Fruit fly (Drosophila melanogaster) whole organism: ENCODE results near the gene Ctl2.

Source experiments
- CG8478 ChIP-seq: fragments of >200 bp; optimal IDR thresholded peaks from 2 replicates; lab custom pipeline; 2018; ENCODE audit warnings: inconsistent platforms
- Dll ChIP-seq: fragments of >200 bp; optimal IDR thresholded peaks from 2 replicates; lab custom pipeline; 2017
- EcR ChIP-seq, 2 experiments: fragments of >200 bp; optimal IDR thresholded peaks; 2 replicates each; lab custom pipeline; 2017; ENCODE audit warnings: missing biosample characterization in 2 of 2, missing genetic modification characterization in 2 of 2, missing genetic modification reagents in 2 of 2
- pan ChIP-seq: fragments of >200 bp; optimal IDR thresholded peaks from 2 replicates; lab custom pipeline; 2017
- psq ChIP-seq: fragments of >200 bp; optimal IDR thresholded peaks from 2 replicates; lab custom pipeline; 2017
- usp ChIP-seq: fragments of >200 bp; optimal IDR thresholded peaks from 2 replicates; lab custom pipeline; 2017; ENCODE audit warnings: missing biosample characterization, missing genetic modification characterization, mixed read lengths

Gene Ctl2

DNA sequence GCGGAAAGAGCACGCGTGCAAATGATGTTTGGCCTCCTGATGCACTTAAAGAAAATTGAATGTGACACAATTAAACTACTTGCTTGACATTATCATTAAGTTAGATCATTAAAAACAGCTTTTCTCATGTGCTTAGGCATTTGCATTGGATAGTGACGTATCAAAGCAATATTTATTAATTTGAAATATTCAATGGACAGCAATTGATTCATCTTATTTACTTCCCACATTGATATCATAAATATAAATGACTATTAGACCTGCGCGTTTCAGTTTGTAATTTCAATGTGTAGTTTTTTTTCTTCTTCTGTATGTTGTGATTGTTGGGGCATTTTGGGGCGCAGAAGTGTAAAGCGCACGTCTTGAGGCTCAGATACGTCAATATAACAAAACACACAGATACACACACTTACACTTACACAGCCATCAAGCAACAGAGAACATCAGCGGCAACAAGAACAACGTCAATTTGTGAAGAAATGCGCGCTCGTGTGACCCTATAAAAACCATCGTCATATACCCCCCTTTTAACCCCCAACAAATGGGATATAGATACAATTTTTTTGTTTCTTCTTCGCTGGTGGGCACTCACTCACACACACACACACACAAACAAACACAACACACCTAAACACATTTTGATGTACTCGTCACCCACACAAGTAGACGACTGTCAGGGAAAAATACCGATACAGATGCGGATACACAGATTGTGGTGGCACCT is 34.1 kb upstream of the Ctl2 start:
- TF ChIP-seq pan (no peak), psq (lab: Kevin White, UChicago) (no peak), CG8478 (lab: Kevin White, UChicago) (no peak), EcR (GFP tag; optimal IDR thresholded peaks at IDR 0.05; lab: Kevin White, UChicago) (no peak), Dll (no peak), usp (no peak)

DNA sequence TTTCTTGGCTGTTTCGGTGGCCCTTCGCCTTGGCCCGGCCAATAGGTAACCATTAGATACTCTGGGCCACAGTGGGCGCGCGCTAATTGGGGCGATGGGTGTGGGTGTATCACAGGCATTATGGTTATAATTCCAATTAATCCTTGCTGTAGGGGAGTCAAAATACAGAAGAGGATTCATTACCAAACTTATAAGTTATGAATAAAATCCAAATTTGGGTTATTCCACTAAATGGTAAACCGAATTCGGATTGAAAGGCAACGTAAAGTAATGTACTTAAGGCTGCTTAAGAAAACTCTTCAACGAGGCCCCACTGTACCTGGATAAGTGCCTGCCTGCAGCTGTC is 33.5 kb upstream of the Ctl2 start:
- TF ChIP-seq pan (no peak), psq (lab: Kevin White, UChicago) (no peak), CG8478 (lab: Kevin White, UChicago) (no peak), usp (no peak), Dll (no peak), EcR (GFP tag; optimal IDR thresholded peaks at IDR 0.05; lab: Kevin White, UChicago) (no peak)

dm6 chr3R:29091609-29092008 is 31.6 kb upstream of the Ctl2 start:
- TF ChIP-seq EcR (GFP tag; optimal IDR thresholded peaks at IDR 0.05; lab: Kevin White, UChicago): no peak
- no peak for TF ChIP-seq usp
- TF ChIP-seq Dll: no peak
- no peak for TF ChIP-seq CG8478 (lab: Kevin White, UChicago)
- TF ChIP-seq pan: no peak
- no peak for TF ChIP-seq psq (lab: Kevin White, UChicago)

DNA sequence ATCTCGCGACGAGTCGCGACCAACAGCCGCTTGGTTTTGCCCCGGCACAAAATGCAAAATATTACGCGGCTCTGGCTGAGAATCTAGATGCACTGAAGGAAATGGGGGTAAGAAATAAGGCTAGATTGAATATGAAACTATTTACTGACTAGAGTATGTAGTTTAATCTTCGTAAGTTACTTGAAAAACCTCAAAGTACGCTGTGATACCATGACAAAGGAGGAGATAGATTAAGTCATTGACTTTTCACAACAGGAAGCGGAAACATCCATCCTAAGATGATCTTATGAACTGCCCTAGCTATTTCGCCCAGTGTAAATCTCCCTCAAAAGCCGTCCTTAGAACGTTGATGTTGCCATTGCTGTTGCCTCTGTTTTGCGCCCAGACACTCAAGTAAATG is 29.0 kb upstream of the Ctl2 start:
- no peak for TF ChIP-seq usp
- TF ChIP-seq pan: no peak
- TF ChIP-seq EcR (GFP tag; optimal IDR thresholded peaks at IDR 0.05; lab: Kevin White, UChicago): no peak
- no peak for TF ChIP-seq CG8478 (lab: Kevin White, UChicago)
- no peak for TF ChIP-seq psq (lab: Kevin White, UChicago)
- TF ChIP-seq Dll: no peak

DNA sequence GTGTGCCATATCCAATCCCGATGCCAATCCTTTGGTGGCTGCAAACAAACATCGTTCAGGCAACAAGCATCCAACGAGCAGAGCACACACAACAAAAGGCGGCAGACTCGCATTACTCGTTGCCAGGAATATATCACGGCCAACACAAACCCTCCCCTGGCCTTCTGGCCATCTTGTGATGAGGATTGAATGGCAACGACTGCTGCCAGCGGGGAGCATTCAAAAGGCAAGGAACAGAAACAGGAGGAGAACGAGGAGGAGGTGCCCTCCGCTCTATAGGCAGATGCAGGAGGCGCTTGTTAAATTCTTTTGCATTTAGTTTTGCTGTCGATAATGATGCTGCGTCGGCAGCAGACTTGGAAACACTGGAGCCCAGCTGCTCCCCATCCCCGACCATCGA is 27.6 kb upstream of the Ctl2 start:
- no peak for TF ChIP-seq pan
- TF ChIP-seq psq (lab: Kevin White, UChicago): no peak
- TF ChIP-seq CG8478 (lab: Kevin White, UChicago): no peak
- TF ChIP-seq Dll: peak; percentile 77

DNA sequence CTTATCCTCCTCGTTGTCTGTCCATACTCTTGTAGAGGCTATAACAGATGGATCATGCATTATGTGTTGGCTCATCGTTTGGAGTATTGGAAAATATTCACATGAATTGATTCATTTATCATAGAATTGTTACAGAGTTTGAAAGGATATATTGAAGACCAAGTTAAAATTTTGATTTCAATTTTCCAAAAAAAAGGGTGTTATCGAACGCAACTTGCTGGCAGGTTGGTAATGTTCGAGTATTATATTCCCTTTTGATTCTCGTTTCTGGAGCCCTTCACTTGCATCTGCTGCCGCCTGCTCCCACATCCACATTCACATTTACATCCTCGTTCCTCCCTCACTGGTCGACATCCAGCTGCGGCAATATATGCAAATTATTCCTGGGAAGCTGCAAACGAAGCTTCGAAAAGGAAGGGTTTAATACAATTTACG is 27.1 kb upstream of the Ctl2 start:
- TF ChIP-seq usp (no peak), psq (lab: Kevin White, UChicago) (no peak)

dm6 chr3R:29098022-29098421 is 25.1 kb upstream of the Ctl2 start:
- TF ChIP-seq EcR (GFP tag; optimal IDR thresholded peaks at IDR 0.05; lab: Kevin White, UChicago): no peak
- no peak for TF ChIP-seq Dll
- TF ChIP-seq CG8478 (lab: Kevin White, UChicago): no peak
- no peak for TF ChIP-seq usp
- no peak for TF ChIP-seq pan
- no peak for TF ChIP-seq psq (lab: Kevin White, UChicago)

DNA sequence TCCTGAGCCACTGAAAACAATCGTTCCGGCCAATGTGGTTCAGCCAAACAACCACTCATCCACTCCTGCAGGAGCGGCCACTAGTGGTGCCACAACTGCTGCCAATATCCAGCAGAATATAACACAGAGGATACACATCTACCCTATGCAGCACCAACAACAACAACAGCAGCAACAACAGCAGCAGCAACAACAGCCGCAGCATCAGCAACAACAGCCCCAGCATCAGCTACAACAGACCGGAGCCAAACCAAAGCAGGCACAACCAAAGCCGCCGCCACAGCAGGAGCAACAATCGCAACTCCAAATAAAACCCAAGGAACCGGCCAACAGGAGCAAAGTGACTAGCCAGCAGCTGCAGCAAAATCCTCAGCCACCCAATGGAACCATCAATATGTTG is 19.9 kb upstream of the Ctl2 start:
- no peak for TF ChIP-seq CG8478 (lab: Kevin White, UChicago)
- TF ChIP-seq EcR (GFP tag; optimal IDR thresholded peaks at IDR 0.05; lab: Kevin White, UChicago): no peak
- TF ChIP-seq Dll: no peak
- TF ChIP-seq pan: no peak
- no peak for TF ChIP-seq psq (lab: Kevin White, UChicago)
- TF ChIP-seq usp: no peak

- TF ChIP-seq usp: no peak
- TF ChIP-seq EcR (GFP tag; optimal IDR thresholded peaks at IDR 0.05; lab: Kevin White, UChicago): no peak
- no peak for TF ChIP-seq Dll
- no peak for TF ChIP-seq CG8478 (lab: Kevin White, UChicago)
- no peak for TF ChIP-seq psq (lab: Kevin White, UChicago)
- no peak for TF ChIP-seq pan
Observed at dm6 chr3R:29111795-29112194, 11.4 kb upstream of the Ctl2 start.

DNA sequence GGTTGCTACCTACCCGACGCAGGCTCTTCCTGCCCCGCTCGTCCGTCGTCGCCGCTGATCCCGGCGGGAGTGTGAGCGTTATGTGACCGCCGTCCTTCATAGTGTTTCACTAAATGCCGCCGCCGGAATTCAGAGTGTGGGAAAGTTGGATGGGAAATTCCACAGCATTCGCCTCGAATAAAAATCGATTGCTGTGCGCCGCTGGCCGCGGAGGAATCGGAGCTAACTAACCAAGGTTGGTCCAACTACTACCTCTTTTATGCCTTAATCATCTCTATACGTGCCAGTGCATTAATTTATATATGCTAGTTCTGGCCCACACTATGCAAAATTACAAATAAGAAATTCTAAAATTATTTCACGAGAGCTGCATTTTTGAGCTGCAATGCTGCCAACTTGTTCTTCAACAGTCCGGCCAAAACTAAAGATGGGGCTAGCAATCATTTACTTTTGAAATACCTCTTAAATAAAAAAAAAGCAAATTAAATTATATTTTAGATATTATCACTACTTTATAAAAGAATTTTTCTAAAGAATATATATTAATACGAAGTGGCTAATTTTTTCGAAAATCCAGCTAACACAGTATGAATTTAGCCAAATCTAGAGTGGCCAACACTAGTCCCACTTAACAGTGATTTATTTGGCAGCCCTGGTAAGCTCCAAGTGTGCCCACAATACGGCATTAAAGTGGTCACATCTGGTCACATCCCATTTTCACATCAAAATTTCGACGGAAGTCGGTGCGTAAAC is 10.6 kb upstream of the Ctl2 start, which contains the start of the genes alpha-Man-Ib and Pdhb:
alpha-Man-Ib (minus strand) TSS at position 425 of the 753 bp plus-strand sequence.
Pdhb (plus strand) TSS at position 674 of the 753 bp plus-strand sequence.
- TF ChIP-seq EcR (GFP tag; optimal IDR thresholded peaks at IDR 0.05; lab: Kevin White, UChicago) (no peak), psq (lab: Kevin White, UChicago) (no peak), pan (no peak), usp (no peak), CG8478 (lab: Kevin White, UChicago) (no peak), Dll (no peak)

dm6 chr3R:29113392-29113791 is 9.8 kb upstream of the Ctl2 start:
- TF ChIP-seq psq (lab: Kevin White, UChicago) (no peak), usp (no peak), pan (no peak)

dm6 chr3R:29116167-29116725 is 6.9 kb upstream of the Ctl2 start, which contains the start of gene Atg14:
Atg14 (plus strand) TSS chr3R:29116391.
- TF ChIP-seq Dll (no peak), CG8478 (lab: Kevin White, UChicago) (no peak), pan (no peak), EcR (GFP tag; optimal IDR thresholded peaks at IDR 0.05; lab: Kevin White, UChicago) (no peak), usp (no peak), psq (lab: Kevin White, UChicago) (no peak)

DNA sequence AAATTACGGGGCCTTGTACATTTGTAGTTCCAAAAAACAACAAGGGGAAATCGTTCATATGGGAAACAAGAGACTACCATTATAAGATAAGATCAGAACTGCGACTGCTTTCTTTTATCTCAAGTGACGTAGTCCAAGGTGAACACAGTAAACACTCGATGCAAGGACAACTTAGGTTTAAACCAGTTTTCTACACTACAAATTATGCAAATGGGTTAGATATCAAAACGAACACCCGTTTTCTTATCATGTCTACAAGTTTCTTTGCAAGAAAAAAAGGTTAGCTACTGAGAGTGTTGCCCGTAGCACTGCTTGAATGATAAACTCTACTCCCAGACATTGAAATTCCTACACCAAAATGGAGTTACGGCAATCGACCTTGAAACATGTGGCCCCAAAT is 958 bp downstream of the Ctl2 start:
- TF ChIP-seq EcR (GFP tag; optimal IDR thresholded peaks at IDR 0.05; lab: Kevin White, UChicago) (no peak), pan (no peak), Dll (no peak), usp (no peak), CG8478 (lab: Kevin White, UChicago) (no peak), psq (lab: Kevin White, UChicago) (no peak)
